Fruit fly (Drosophila melanogaster): ENCODE measurements around the gene CG13949.
A peak's percentile ranks its signal among the peaks of the same experiment; 100 is the strongest.

Gene CG13949

dm6 chr2L:852647-853111, 2.5 kb upstream of the CG13949 start, which contains the start of the genes CG4291 and kraken:
CG4291 (minus strand) TSS chr2L:852730.
kraken (plus strand) TSS chr2L:852768.
- TF ChIP-seq bab1 (GFP tag; optimal IDR thresholded peaks at IDR 0.05) (peak; percentile 72), tj (GFP tag; optimal IDR thresholded peaks at IDR 0.05) (peak; percentile 46), Hr96 (GFP tag; optimal IDR thresholded peaks at IDR 0.05) (peak; percentile 25), Clk (GFP tag; optimal IDR thresholded peaks at IDR 0.05) (no peak), kay (GFP tag; ENCODE audit: borderline replicate concordance) (no peak), ovo (GFP tag; optimal IDR thresholded peaks at IDR 0.05) (peak; percentile 48), CG7045 (GFP tag; optimal IDR thresholded peaks at IDR 0.05) (peak; percentile 45), Crg-1 (GFP tag; optimal IDR thresholded peaks at IDR 0.05) (peak; percentile 39), pad (GFP tag; optimal IDR thresholded peaks at IDR 0.05) (peak; percentile 39), Mnt (GFP tag; optimal IDR thresholded peaks at IDR 0.05) (peak; percentile 91), CG1620 (GFP tag; optimal IDR thresholded peaks at IDR 0.05) (peak; percentile 66), CG7101 (tag; optimal IDR thresholded peaks at IDR 0.05) (peak; percentile 63), cic (GFP tag; optimal IDR thresholded peaks at IDR 0.05) (peak; percentile 53), CG33017 (tag; optimal IDR thresholded peaks at IDR 0.05) (peak; percentile 44), toe (GFP tag; optimal IDR thresholded peaks at IDR 0.05) (peak; percentile 74), CG11617 (GFP tag; optimal IDR thresholded peaks at IDR 0.05) (peak; percentile 51), CG14711 (tag; optimal IDR thresholded peaks at IDR 0.05) (peak; percentile 28), CG5204 (GFP tag; optimal IDR thresholded peaks at IDR 0.05) (no peak), CG12768 (GFP tag; optimal IDR thresholded peaks at IDR 0.05) (peak; percentile 87), cnc (optimal IDR thresholded peaks at IDR 0.05) (no peak)

dm6 chr2L:856001-856400, 864 bp downstream of the CG13949 start:
- TF ChIP-seq CG7101 (tag; optimal IDR thresholded peaks at IDR 0.05), result peak; percentile 18
- no peak for TF ChIP-seq Clk (GFP tag; optimal IDR thresholded peaks at IDR 0.05)
- TF ChIP-seq Mnt (GFP tag; optimal IDR thresholded peaks at IDR 0.05), result no peak
- TF ChIP-seq CG12768 (GFP tag; optimal IDR thresholded peaks at IDR 0.05), result no peak
- no peak for TF ChIP-seq CG11617 (GFP tag; optimal IDR thresholded peaks at IDR 0.05)
- TF ChIP-seq cnc (optimal IDR thresholded peaks at IDR 0.05), result no peak
- peak; percentile 58 for TF ChIP-seq Crg-1 (GFP tag; optimal IDR thresholded peaks at IDR 0.05)
- peak; percentile 13 for TF ChIP-seq cic (GFP tag; optimal IDR thresholded peaks at IDR 0.05)
- TF ChIP-seq CG1620 (GFP tag; optimal IDR thresholded peaks at IDR 0.05), result no peak

- peak; percentile 57 for TF ChIP-seq CG7101 (tag; optimal IDR thresholded peaks at IDR 0.05)
- no peak for TF ChIP-seq toe (GFP tag; optimal IDR thresholded peaks at IDR 0.05)
- TF ChIP-seq CG33017 (tag; optimal IDR thresholded peaks at IDR 0.05), result peak; percentile 79
- peak; percentile 49 for TF ChIP-seq CG14711 (tag; optimal IDR thresholded peaks at IDR 0.05)
- TF ChIP-seq Mnt (GFP tag; optimal IDR thresholded peaks at IDR 0.05), result peak; percentile 10
Observed at dm6 chr2L:856690-857488, 1.8 kb downstream of the CG13949 start.

- TF ChIP-seq ovo (GFP tag; optimal IDR thresholded peaks at IDR 0.05), result no peak
- no peak for TF ChIP-seq CG7045 (GFP tag; optimal IDR thresholded peaks at IDR 0.05)
- TF ChIP-seq CG7101 (tag; optimal IDR thresholded peaks at IDR 0.05), result peak; percentile 50
- no peak for TF ChIP-seq toe (GFP tag; optimal IDR thresholded peaks at IDR 0.05)
- no peak for TF ChIP-seq CG5204 (GFP tag; optimal IDR thresholded peaks at IDR 0.05)
- TF ChIP-seq CG1620 (GFP tag; optimal IDR thresholded peaks at IDR 0.05), result no peak
- TF ChIP-seq Mnt (GFP tag; optimal IDR thresholded peaks at IDR 0.05), result peak; percentile 29
- no peak for TF ChIP-seq Hr96 (GFP tag; optimal IDR thresholded peaks at IDR 0.05)
- no peak for TF ChIP-seq kay (GFP tag; ENCODE audit: borderline replicate concordance)
- TF ChIP-seq Crg-1 (GFP tag; optimal IDR thresholded peaks at IDR 0.05), result peak; percentile 26
- TF ChIP-seq bab1 (GFP tag; optimal IDR thresholded peaks at IDR 0.05), result no peak
- no peak for TF ChIP-seq Clk (GFP tag; optimal IDR thresholded peaks at IDR 0.05)
- TF ChIP-seq CG14711 (tag; optimal IDR thresholded peaks at IDR 0.05), result peak; percentile 35
- no peak for TF ChIP-seq CG12768 (GFP tag; optimal IDR thresholded peaks at IDR 0.05)
- no peak for TF ChIP-seq cic (GFP tag; optimal IDR thresholded peaks at IDR 0.05)
- TF ChIP-seq tj (GFP tag; optimal IDR thresholded peaks at IDR 0.05), result no peak
- peak; percentile 32 for TF ChIP-seq CG11617 (GFP tag; optimal IDR thresholded peaks at IDR 0.05)
- TF ChIP-seq pad (GFP tag; optimal IDR thresholded peaks at IDR 0.05), result peak; percentile 10
- TF ChIP-seq CG33017 (tag; optimal IDR thresholded peaks at IDR 0.05), result peak; percentile 68
- TF ChIP-seq cnc (optimal IDR thresholded peaks at IDR 0.05), result no peak
Observed at dm6 chr2L:857897-858517, 2.9 kb downstream of the CG13949 start.

- TF ChIP-seq CG7045 (GFP tag; optimal IDR thresholded peaks at IDR 0.05), result no peak
Observed at dm6 chr2L:859897-860296, 4.8 kb downstream of the CG13949 start, which contains the start of gene CG13950. CG13950 (plus strand) TSS chr2L:860197.

- peak; percentile 96 for TF ChIP-seq CG7045 (GFP tag; optimal IDR thresholded peaks at IDR 0.05)
- peak; percentile 87 for TF ChIP-seq pad (GFP tag; optimal IDR thresholded peaks at IDR 0.05)
- TF ChIP-seq toe (GFP tag; optimal IDR thresholded peaks at IDR 0.05), result peak; percentile 95
- peak; percentile 97 for TF ChIP-seq CG1620 (GFP tag; optimal IDR thresholded peaks at IDR 0.05)
- TF ChIP-seq kay (GFP tag; ENCODE audit: borderline replicate concordance), result no peak
- TF ChIP-seq Hr96 (GFP tag; optimal IDR thresholded peaks at IDR 0.05), result peak; percentile 96
- peak; percentile 98 for TF ChIP-seq bab1 (GFP tag; optimal IDR thresholded peaks at IDR 0.05)
- peak; percentile 91 for TF ChIP-seq Mnt (GFP tag; optimal IDR thresholded peaks at IDR 0.05)
- TF ChIP-seq CG12768 (GFP tag; optimal IDR thresholded peaks at IDR 0.05), result peak; percentile 97
- no peak for TF ChIP-seq cnc (optimal IDR thresholded peaks at IDR 0.05)
- TF ChIP-seq CG33017 (tag; optimal IDR thresholded peaks at IDR 0.05), result peak; percentile 97
- TF ChIP-seq tj (GFP tag; optimal IDR thresholded peaks at IDR 0.05), result peak; percentile 86
- peak; percentile 95 for TF ChIP-seq CG5204 (GFP tag; optimal IDR thresholded peaks at IDR 0.05)
- peak; percentile 92 for TF ChIP-seq CG14711 (tag; optimal IDR thresholded peaks at IDR 0.05)
- TF ChIP-seq CG11617 (GFP tag; optimal IDR thresholded peaks at IDR 0.05), result peak; percentile 95
- peak; percentile 78 for TF ChIP-seq cic (GFP tag; optimal IDR thresholded peaks at IDR 0.05)
- TF ChIP-seq Crg-1 (GFP tag; optimal IDR thresholded peaks at IDR 0.05), result peak; percentile 88
- peak; percentile 95 for TF ChIP-seq Clk (GFP tag; optimal IDR thresholded peaks at IDR 0.05)
- peak; percentile 93 for TF ChIP-seq ovo (GFP tag; optimal IDR thresholded peaks at IDR 0.05)
- TF ChIP-seq CG7101 (tag; optimal IDR thresholded peaks at IDR 0.05), result peak; percentile 97
Observed at dm6 chr2L:865851-866250, 10.7 kb downstream of the CG13949 start.
